Fruit fly (Drosophila melanogaster) whole organism, embryonic: Measurements from ENCODE around the gene CG6356.

Experiments
- Aef1 ChIP-seq: fragments of 200-800 bp; sonication (Bioruptor generic); IDR thresholded peaks from 3 replicates; pipeline ENCODE4 v1.3.6; 2022; ENCODE audit warnings: missing biosample characterization, missing genetic modification characterization
- CG10209 ChIP-seq: fragments of 200-800 bp; sonication (Bioruptor generic); optimal IDR thresholded peaks from 3 replicates; lab custom pipeline; 2017; ENCODE audit warnings: missing biosample characterization, mild to moderate bottlenecking, missing genetic modification characterization, missing genetic modification reagents
- CG10267 ChIP-seq: fragments of 200-800 bp; sonication (Bioruptor generic); optimal IDR thresholded peaks from 2 replicates; lab custom pipeline; 2018; ENCODE audit warnings: missing biosample characterization, mild to moderate bottlenecking, missing genetic modification characterization, moderate library complexity
- CG10366 ChIP-seq: fragments of 200-800 bp; sonication (Bioruptor generic); IDR thresholded peaks from 2 replicates; pipeline ENCODE4 v1.3.6; 2022; ENCODE audit warnings: missing biosample characterization, missing genetic modification characterization
- CG10431 ChIP-seq: fragments of 200-800 bp; sonication (Bioruptor generic); optimal IDR thresholded peaks from 3 replicates; lab custom pipeline; 2018; ENCODE audit warnings: missing biosample characterization, mild to moderate bottlenecking, missing genetic modification characterization
- CG11696 ChIP-seq: fragments of 200-800 bp; sonication (Bioruptor generic); IDR thresholded peaks from 2 replicates; pipeline ENCODE4 v1.3.6; 2022; ENCODE audit warnings: missing biosample characterization, missing genetic modification characterization
- CG11723 ChIP-seq: fragments of 200-800 bp; sonication (Bioruptor generic); optimal IDR thresholded peaks from 2 replicates; lab custom pipeline; 2017; ENCODE audit warnings: missing biosample characterization, mild to moderate bottlenecking, missing genetic modification characterization
- CG14710 ChIP-seq: fragments of 200-800 bp; sonication (Bioruptor generic); optimal IDR thresholded peaks from 3 replicates; lab custom pipeline; 2019; ENCODE audit warnings: missing biosample characterization, mild to moderate bottlenecking, missing genetic modification characterization, moderate library complexity
- CG17829 ChIP-seq: fragments of 200-800 bp; optimal IDR thresholded peaks from 2 replicates; lab custom pipeline; 2019; ENCODE audit warnings: missing biosample characterization, mild to moderate bottlenecking, missing genetic modification characterization, moderate library complexity
- CG2678 ChIP-seq: fragments of 200-800 bp; sonication (Bioruptor generic); optimal IDR thresholded peaks from 3 replicates; lab custom pipeline; 2019; ENCODE audit warnings: missing biosample characterization, mild to moderate bottlenecking, missing genetic modification characterization, moderate library complexity
- CG2889 ChIP-seq: fragments of 200-800 bp; sonication (Bioruptor generic); IDR thresholded peaks from 3 replicates; pipeline ENCODE4 v1.3.6; 2022; ENCODE audit warnings: missing biosample characterization, missing genetic modification characterization
- CG32532 ChIP-seq: fragments of 200-800 bp; sonication (Bioruptor generic); IDR thresholded peaks from 2 replicates; pipeline ENCODE4 v1.3.6; 2022; ENCODE audit warnings: missing biosample characterization, missing genetic modification characterization
- CG4617 ChIP-seq: fragments of 200-800 bp; sonication (Bioruptor generic); optimal IDR thresholded peaks from 3 replicates; lab custom pipeline; 2016; ENCODE audit warnings: missing biosample characterization, missing genetic modification characterization, borderline replicate concordance
- CG4820 ChIP-seq: fragments of 200-800 bp; sonication (Bioruptor generic); optimal IDR thresholded peaks from 3 replicates; lab custom pipeline; 2016; ENCODE audit warnings: missing biosample characterization, missing genetic modification characterization
- CG5953 ChIP-seq: fragments of 200-800 bp; sonication (Bioruptor generic); IDR thresholded peaks from 2 replicates; pipeline ENCODE4 v1.3.6; 2022; ENCODE audit warnings: missing biosample characterization, missing genetic modification characterization
- CG6689 ChIP-seq: fragments of 200-800 bp; sonication (Bioruptor generic); IDR thresholded peaks from 2 replicates; pipeline ENCODE4 v1.3.6; 2022; ENCODE audit warnings: missing biosample characterization, missing genetic modification characterization
- CG7963 ChIP-seq: fragments of 200-800 bp; sonication (Bioruptor generic); IDR thresholded peaks from 3 replicates; pipeline ENCODE4 v1.3.6; 2022; ENCODE audit warnings: missing biosample characterization, missing genetic modification characterization; ENCODE audit not compliant: partially characterized antibody
- CG9727 ChIP-seq: fragments of 200-800 bp; sonication (Bioruptor generic); optimal IDR thresholded peaks from 3 replicates; lab custom pipeline; 2017; ENCODE audit warnings: missing biosample characterization, mild to moderate bottlenecking, missing genetic modification characterization
- CHES-1-like ChIP-seq: fragments of 200-800 bp; sonication (Bioruptor generic); optimal IDR thresholded peaks from 2 replicates; lab custom pipeline; 2016; ENCODE audit warnings: missing biosample characterization, missing genetic modification characterization
- CTCF ChIP-seq: fragments of 200-800 bp; sonication (Bioruptor generic); optimal IDR thresholded peaks from 2 replicates; lab custom pipeline; 2017; ENCODE audit warnings: missing biosample characterization, mild to moderate bottlenecking, missing genetic modification characterization, moderate library complexity
- CrebB ChIP-seq: fragments of 200-800 bp; sonication (Bioruptor generic); optimal IDR thresholded peaks from 3 replicates; lab custom pipeline; 2018; ENCODE audit warnings: missing biosample characterization, mild to moderate bottlenecking, missing genetic modification characterization
- ERR ChIP-seq: fragments of 200-800 bp; sonication (Bioruptor generic); optimal IDR thresholded peaks from 2 replicates; lab custom pipeline; 2016; ENCODE audit warnings: missing biosample characterization, missing genetic modification characterization
- Fer3 ChIP-seq: fragments of 200-800 bp; sonication (Bioruptor generic); optimal IDR thresholded peaks from 2 replicates; lab custom pipeline; 2018; ENCODE audit warnings: missing biosample characterization, mild to moderate bottlenecking, missing genetic modification characterization, moderate library complexity
- Gug ChIP-seq: fragments of 200-800 bp; sonication (Bioruptor generic); IDR thresholded peaks from 4 replicates; pipeline ENCODE4 v1.3.6; 2022; ENCODE audit warnings: missing biosample characterization, missing genetic modification characterization
- Hey ChIP-seq: fragments of 200-800 bp; sonication (Bioruptor generic); optimal IDR thresholded peaks from 3 replicates; lab custom pipeline; 2018; ENCODE audit warnings: missing biosample characterization, mild to moderate bottlenecking, missing genetic modification characterization
- Hr51 ChIP-seq, 2 experiments: fragments of 200-800 bp; sonication (Bioruptor generic); optimal IDR thresholded peaks; 2 replicates in 1 of 2; 3 replicates in 1 of 2; lab custom pipeline; 2016 to 2018; ENCODE audit warnings: missing biosample characterization in 2 of 2, missing genetic modification characterization in 2 of 2, mild to moderate bottlenecking in 1 of 2, moderate library complexity in 1 of 2
- Lhr ChIP-seq: fragments of 200-800 bp; sonication (Bioruptor generic); optimal IDR thresholded peaks from 3 replicates; lab custom pipeline; 2017; ENCODE audit warnings: mild to moderate bottlenecking, missing biosample characterization, missing genetic modification reagents, missing genetic modification characterization
- MTF-1 ChIP-seq: fragments of 200-800 bp; sonication (Bioruptor generic); optimal IDR thresholded peaks from 2 replicates; lab custom pipeline; 2018; ENCODE audit warnings: missing biosample characterization, mild to moderate bottlenecking, missing genetic modification characterization, borderline replicate concordance
- Med ChIP-seq: fragments of 200-800 bp; sonication (Bioruptor generic); peaks from one replicate; lab custom pipeline; 2016; ENCODE audit warnings: missing biosample characterization, missing genetic modification characterization, mild to moderate bottlenecking, inconsistent platforms, moderate library complexity
- Mes4 ChIP-seq: fragments of 200-800 bp; sonication (Bioruptor generic); optimal IDR thresholded peaks from 2 replicates; lab custom pipeline; 2016; ENCODE audit warnings: missing biosample characterization, missing genetic modification characterization
- Oaz ChIP-seq: fragments of 200-800 bp; sonication (Bioruptor generic); IDR thresholded peaks from 2 replicates; pipeline ENCODE4 v1.3.6; 2022; ENCODE audit warnings: missing biosample characterization, missing genetic modification characterization
- PHDP ChIP-seq: fragments of 200-800 bp; sonication (Bioruptor generic); optimal IDR thresholded peaks from 3 replicates; lab custom pipeline; 2018; ENCODE audit warnings: missing biosample characterization, mild to moderate bottlenecking, missing genetic modification characterization, moderate library complexity
- Side ChIP-seq: fragments of 200-800 bp; sonication (Bioruptor generic); optimal IDR thresholded peaks from 2 replicates; lab custom pipeline; 2016; ENCODE audit warnings: missing biosample characterization, missing genetic modification characterization
- Sry-δ ChIP-seq: fragments of 200-800 bp; sonication (Bioruptor generic); optimal IDR thresholded peaks from 2 replicates; lab custom pipeline; 2016; ENCODE audit warnings: missing biosample characterization, missing genetic modification characterization
- bab2 ChIP-seq: fragments of 200-800 bp; sonication (Bioruptor generic); optimal IDR thresholded peaks from 2 replicates; lab custom pipeline; 2016; ENCODE audit warnings: missing biosample characterization, missing genetic modification characterization
- gcm ChIP-seq: fragments of 200-800 bp; sonication (Bioruptor generic); optimal IDR thresholded peaks from 2 replicates; lab custom pipeline; 2019; ENCODE audit warnings: missing biosample characterization, mild to moderate bottlenecking, missing genetic modification characterization, moderate library complexity
- gsb ChIP-seq: fragments of 200-800 bp; sonication (Bioruptor generic); IDR thresholded peaks from 2 replicates; pipeline ENCODE4 v1.3.6; 2022; ENCODE audit warnings: missing biosample characterization, missing genetic modification characterization
- gsb-n ChIP-seq: fragments of 200-800 bp; sonication (Bioruptor generic); optimal IDR thresholded peaks from 3 replicates; lab custom pipeline; 2018; ENCODE audit warnings: missing biosample characterization, mild to moderate bottlenecking, missing genetic modification characterization
- her ChIP-seq: fragments of 200-800 bp; sonication (Bioruptor generic); optimal IDR thresholded peaks from 2 replicates; lab custom pipeline; 2016; ENCODE audit warnings: missing biosample characterization, missing genetic modification characterization
- lbe ChIP-seq: fragments of 200-800 bp; sonication (Bioruptor generic); optimal IDR thresholded peaks from 2 replicates; lab custom pipeline; 2016; ENCODE audit warnings: missing biosample characterization, mild to moderate bottlenecking, missing genetic modification characterization
- lmd ChIP-seq: fragments of 200-800 bp; sonication (Bioruptor generic); IDR thresholded peaks from 2 replicates; pipeline ENCODE4 v1.3.6; 2022; ENCODE audit warnings: missing biosample characterization, missing genetic modification characterization
- peb ChIP-seq: fragments of 200-800 bp; sonication (Bioruptor generic); IDR thresholded peaks from 2 replicates; pipeline ENCODE4 v1.3.6; 2022; ENCODE audit warnings: missing biosample characterization, missing genetic modification characterization
- ro ChIP-seq: fragments of 200-800 bp; sonication (Bioruptor generic); IDR thresholded peaks from 2 replicates; pipeline ENCODE4 v1.3.6; 2022; ENCODE audit warnings: missing biosample characterization, missing genetic modification characterization
- run ChIP-seq: fragments of 200-800 bp; sonication (Bioruptor generic); optimal IDR thresholded peaks from 3 replicates; lab custom pipeline; 2018; ENCODE audit warnings: missing biosample characterization, mild to moderate bottlenecking, missing genetic modification characterization
- sd ChIP-seq: fragments of 200-800 bp; sonication (Bioruptor generic); optimal IDR thresholded peaks from 3 replicates; lab custom pipeline; 2018; ENCODE audit warnings: missing biosample characterization, mild to moderate bottlenecking, missing genetic modification characterization, moderate library complexity
- slou ChIP-seq: fragments of 200-800 bp; sonication (Bioruptor generic); optimal IDR thresholded peaks from 3 replicates; lab custom pipeline; 2016; ENCODE audit warnings: missing biosample characterization, missing genetic modification characterization
- sna ChIP-seq: fragments of 200-800 bp; sonication (Bioruptor generic); IDR thresholded peaks from 2 replicates; pipeline ENCODE4 v1.3.6; 2022; ENCODE audit warnings: missing biosample characterization, missing genetic modification characterization; ENCODE audit not compliant: partially characterized antibody
- sug ChIP-seq: fragments of 200-800 bp; optimal IDR thresholded peaks from 2 replicates; lab custom pipeline; 2019; ENCODE audit warnings: missing biosample characterization, mild to moderate bottlenecking, missing genetic modification characterization, moderate library complexity
- tll ChIP-seq, 2 experiments: fragments of 200-800 bp in 1 of 2; fragments of >200 bp in 1 of 2; sonication (Bioruptor generic) in 1 of 2; optimal IDR thresholded peaks; 2 replicates each; lab custom pipeline; 2017 to 2019; ENCODE audit warnings: missing biosample characterization in 2 of 2, missing genetic modification characterization in 2 of 2, mild to moderate bottlenecking in 1 of 2, moderate library complexity in 1 of 2
- tna ChIP-seq: fragments of 200-800 bp; sonication (Bioruptor generic); IDR thresholded peaks from 2 replicates; pipeline ENCODE4 v1.3.6; 2022; ENCODE audit warnings: missing biosample characterization, missing genetic modification characterization; ENCODE audit not compliant: partially characterized antibody

The CG6356 gene

dm6 chr3R:24271071-24271470 lies 12.7 kb upstream of the CG6356 start, which contains the start of gene jar (continued):
- peak; percentile 14 for TF ChIP-seq Side (GFP tag; lab: Kevin White, UChicago)
- peak; percentile 39 for TF ChIP-seq run (tag; lab: Kevin White, UChicago)
- peak; percentile 38 for TF ChIP-seq sug (tag; lab: Kevin White, UChicago)
- TF ChIP-seq Sry-δ (GFP tag; lab: Kevin White, UChicago), result peak; percentile 98
- TF ChIP-seq CG9727, result peak; percentile 44
- peak; percentile 21; the same call in 1 of the 2 replicates for TF ChIP-seq CG11696 (GFP tag; lab: Robert Waterston, UW)
- no peak for TF ChIP-seq Mes4 (GFP tag; lab: Kevin White, UChicago)
- peak; percentile 42 for TF ChIP-seq CG10431 (GFP tag; lab: Kevin White, UChicago)
- peak; percentile 12 for TF ChIP-seq her (GFP tag; lab: Kevin White, UChicago)
- TF ChIP-seq CG4617 (GFP tag; lab: Kevin White, UChicago), result no peak
- peak; percentile 71 for TF ChIP-seq CG14710 (tag; lab: Kevin White, UChicago)
- no peak for TF ChIP-seq Hr51 (GFP tag; optimal IDR thresholded peaks at IDR 0.05; lab: Kevin White, UChicago)
- peak; percentile 66; the same call in 1 of the 2 replicates for TF ChIP-seq CG5953 (GFP tag; lab: Robert Waterston, UW)
- peak; percentile 47 for TF ChIP-seq CG10209 (GFP tag; lab: Kevin White, UChicago)
- peak; percentile 66 for TF ChIP-seq CHES-1-like (GFP tag; lab: Kevin White, UChicago)
- TF ChIP-seq Oaz (GFP tag; lab: Robert Waterston, UW), result peak; percentile 41; the same call in 1 of the 2 replicates
- TF ChIP-seq CG4820 (GFP tag; lab: Kevin White, UChicago), result no peak
- TF ChIP-seq sd (tag; lab: Kevin White, UChicago), result peak; percentile 48
- peak; percentile 63 for TF ChIP-seq gcm (GFP tag; lab: Kevin White, UChicago)
- TF ChIP-seq Gug, result no peak
- peak; percentile 57 for TF ChIP-seq CTCF (GFP tag; lab: Kevin White, UChicago)
- peak; percentile 51 for TF ChIP-seq MTF-1 (GFP tag; lab: Kevin White, UChicago)
- no peak for TF ChIP-seq gsb (GFP tag; lab: Robert Waterston, UW)
- TF ChIP-seq tna (GFP tag; lab: Robert Waterston, UW), result peak; percentile 71
- peak; percentile 1 for TF ChIP-seq Fer3 (tag; lab: Kevin White, UChicago)
- 0 out of 2 replicates have a peak, but pooled peaks have one; percentile 9 for TF ChIP-seq lmd (GFP tag; lab: Robert Waterston, UW)
- TF ChIP-seq ERR (GFP tag; lab: Kevin White, UChicago), result peak; percentile 6
- no peak for TF ChIP-seq peb
- peak; percentile 87 for TF ChIP-seq Med
- TF ChIP-seq CG11723 (GFP tag; lab: Kevin White, UChicago), result no peak
- TF ChIP-seq ro, result no peak
- peak; percentile 70 for TF ChIP-seq CrebB (tag; lab: Kevin White, UChicago)
- TF ChIP-seq slou, result no peak
- TF ChIP-seq tll (GFP tag; optimal IDR thresholded peaks at IDR 0.05; lab: Kevin White, UChicago), result peak in 1 of 2 experiments; percentile 7
- TF ChIP-seq PHDP (tag; lab: Kevin White, UChicago), result peak; percentile 46
- TF ChIP-seq CG10366 (GFP tag; lab: Robert Waterston, UW), result peak; percentile 40
- TF ChIP-seq gsb-n (tag; lab: Kevin White, UChicago), result peak; percentile 47
- TF ChIP-seq Aef1 (GFP tag; lab: Robert Waterston, UW), result peak; percentile 86
- peak; percentile 21 for TF ChIP-seq Hey (tag; lab: Kevin White, UChicago)
- TF ChIP-seq CG17829 (tag; lab: Kevin White, UChicago), result peak; percentile 61
- peak; percentile 66 for TF ChIP-seq Lhr (GFP tag; lab: Kevin White, UChicago)
- TF ChIP-seq lbe (GFP tag; lab: Kevin White, UChicago), result peak; percentile 37
- TF ChIP-seq sna (GFP tag; lab: Robert Waterston, UW), result peak; percentile 87
- TF ChIP-seq CG32532, result peak; percentile 49; the same call in 1 of the 2 replicates
- no peak for TF ChIP-seq CG6689 (GFP tag; lab: Robert Waterston, UW)
- TF ChIP-seq bab2 (GFP tag; lab: Kevin White, UChicago), result peak; percentile 14
- no peak for TF ChIP-seq CG2889
- TF ChIP-seq CG7963 (GFP tag; lab: Robert Waterston, UW), result peak; percentile 46; the same call in 1 of the 3 replicates
- TF ChIP-seq CG10267 (tag; lab: Kevin White, UChicago), result peak; percentile 78
- TF ChIP-seq CG2678 (tag; lab: Kevin White, UChicago), result peak; percentile 34
